Fruit fly (Drosophila melanogaster) whole organism, embryonic: Measurements from ENCODE around the gene hgo.
A peak's percentile ranks its signal among the peaks of the same experiment; 100 is the strongest.

Experiments
- Asciz ChIP-seq: fragments of 200-800 bp; sonication (Bioruptor generic); optimal IDR thresholded peaks from 2 replicates; lab custom pipeline; 2017; ENCODE audit warnings: missing biosample characterization, mild to moderate bottlenecking, missing genetic modification characterization, missing genetic modification reagents
- Atf-2 ChIP-seq: fragments of 200-800 bp; sonication (Bioruptor generic); optimal IDR thresholded peaks from 2 replicates; lab custom pipeline; 2016; ENCODE audit warnings: missing biosample characterization, missing genetic modification characterization
- Bdp1 ChIP-seq: fragments of 200-800 bp; sonication (Bioruptor generic); optimal IDR thresholded peaks from 3 replicates; lab custom pipeline; 2016; ENCODE audit warnings: missing biosample characterization, missing genetic modification characterization
- CG11695 ChIP-seq: fragments of 200-800 bp; sonication (Bioruptor generic); IDR thresholded peaks from 3 replicates; pipeline ENCODE4 v1.3.6; 2022; ENCODE audit warnings: missing biosample characterization, missing genetic modification characterization
- CG12299 ChIP-seq: fragments of 200-800 bp; sonication (Bioruptor generic); optimal IDR thresholded peaks from 2 replicates; lab custom pipeline; 2018; ENCODE audit warnings: missing biosample characterization, mild to moderate bottlenecking, missing genetic modification characterization
- CG13287 ChIP-seq: fragments of 200-800 bp; sonication (Bioruptor generic); IDR thresholded peaks from 2 replicates; pipeline ENCODE4 v1.3.6; 2022; ENCODE audit warnings: missing biosample characterization, missing genetic modification characterization; ENCODE audit not compliant: partially characterized antibody
- CG13775 ChIP-seq: fragments of 200-800 bp; sonication (Bioruptor generic); optimal IDR thresholded peaks from 3 replicates; lab custom pipeline; 2017; ENCODE audit warnings: missing biosample characterization, mild to moderate bottlenecking, missing genetic modification characterization
- CG14965 ChIP-seq: fragments of 200-800 bp; sonication (Bioruptor generic); optimal IDR thresholded peaks from 2 replicates; lab custom pipeline; 2016; ENCODE audit warnings: missing biosample characterization, missing genetic modification characterization, borderline replicate concordance
- CG17359 ChIP-seq: fragments of 200-800 bp; sonication (Bioruptor generic); optimal IDR thresholded peaks from 3 replicates; lab custom pipeline; 2018; ENCODE audit warnings: missing biosample characterization, mild to moderate bottlenecking, missing genetic modification characterization, moderate library complexity
- CG17802 ChIP-seq: fragments of 200-800 bp; sonication (Bioruptor generic); optimal IDR thresholded peaks from 2 replicates; lab custom pipeline; 2018; ENCODE audit warnings: missing biosample characterization, mild to moderate bottlenecking, missing genetic modification characterization, moderate library complexity
- CG2116 ChIP-seq: fragments of 200-800 bp; sonication (Bioruptor generic); optimal IDR thresholded peaks from 3 replicates; lab custom pipeline; 2018; ENCODE audit warnings: missing biosample characterization, mild to moderate bottlenecking, missing genetic modification characterization
- CG2712 ChIP-seq: fragments of 200-800 bp; optimal IDR thresholded peaks from 3 replicates; lab custom pipeline; 2019; ENCODE audit warnings: missing biosample characterization, mild to moderate bottlenecking, missing genetic modification characterization, moderate library complexity
- CG3281 ChIP-seq: fragments of 200-800 bp; sonication (Bioruptor generic); optimal IDR thresholded peaks from 3 replicates; lab custom pipeline; 2017; ENCODE audit warnings: missing biosample characterization, mild to moderate bottlenecking, missing genetic modification characterization
- CG33557 ChIP-seq: fragments of 200-800 bp; sonication (Bioruptor generic); optimal IDR thresholded peaks from 2 replicates; lab custom pipeline; 2019; ENCODE audit warnings: missing biosample characterization, mild to moderate bottlenecking, missing genetic modification characterization, moderate library complexity
- CG3838 ChIP-seq: fragments of 200-800 bp; sonication (Bioruptor generic); optimal IDR thresholded peaks from 3 replicates; lab custom pipeline; 2016; ENCODE audit warnings: missing biosample characterization, missing genetic modification characterization
- CG5953 ChIP-seq: fragments of 200-800 bp; sonication (Bioruptor generic); IDR thresholded peaks from 2 replicates; pipeline ENCODE4 v1.3.6; 2022; ENCODE audit warnings: missing biosample characterization, missing genetic modification characterization
- CG7786 ChIP-seq: fragments of 200-800 bp; sonication (Bioruptor generic); optimal IDR thresholded peaks from 2 replicates; lab custom pipeline; 2016; ENCODE audit warnings: missing biosample characterization, missing genetic modification characterization
- CG7928 ChIP-seq: fragments of 200-800 bp; sonication (Bioruptor generic); optimal IDR thresholded peaks from 2 replicates; lab custom pipeline; 2017; ENCODE audit warnings: missing biosample characterization, mild to moderate bottlenecking, missing genetic modification characterization
- CG9437 ChIP-seq: fragments of 200-800 bp; sonication (Bioruptor generic); optimal IDR thresholded peaks from 2 replicates; lab custom pipeline; 2018; ENCODE audit warnings: missing biosample characterization, mild to moderate bottlenecking, missing genetic modification characterization
- D19A ChIP-seq: fragments of 200-800 bp; optimal IDR thresholded peaks from 3 replicates; lab custom pipeline; 2019; ENCODE audit warnings: missing biosample characterization, mild to moderate bottlenecking, missing genetic modification characterization, moderate library complexity
- Dll ChIP-seq: fragments of 200-800 bp; sonication (Bioruptor generic); IDR thresholded peaks from 4 replicates; pipeline ENCODE4 v1.3.6; 2022; ENCODE audit warnings: missing biosample characterization, missing genetic modification characterization; ENCODE audit not compliant: partially characterized antibody
- Hsf ChIP-seq: fragments of 200-800 bp; sonication (Bioruptor generic); optimal IDR thresholded peaks from 3 replicates; lab custom pipeline; 2016; ENCODE audit warnings: missing biosample characterization, missing genetic modification characterization
- Max ChIP-seq: fragments of 200-800 bp; sonication (Bioruptor generic); optimal IDR thresholded peaks from 2 replicates; lab custom pipeline; 2016; ENCODE audit warnings: missing biosample characterization, mild to moderate bottlenecking, missing genetic modification characterization
- Med ChIP-seq: fragments of 200-800 bp; sonication (Bioruptor generic); peaks from one replicate; lab custom pipeline; 2016; ENCODE audit warnings: missing biosample characterization, missing genetic modification characterization, mild to moderate bottlenecking, inconsistent platforms, moderate library complexity
- PHDP ChIP-seq: fragments of 200-800 bp; sonication (Bioruptor generic); optimal IDR thresholded peaks from 3 replicates; lab custom pipeline; 2018; ENCODE audit warnings: missing biosample characterization, mild to moderate bottlenecking, missing genetic modification characterization, moderate library complexity
- Poxn ChIP-seq: fragments of 200-800 bp; sonication (Bioruptor generic); IDR thresholded peaks from 2 replicates; pipeline ENCODE4 v1.3.6; 2022; ENCODE audit warnings: missing biosample characterization, missing genetic modification characterization
- Sin3A ChIP-seq: fragments of >200 bp; optimal IDR thresholded peaks from 2 replicates; lab custom pipeline; 2018
- Sry-δ ChIP-seq: fragments of 200-800 bp; sonication (Bioruptor generic); optimal IDR thresholded peaks from 2 replicates; lab custom pipeline; 2016; ENCODE audit warnings: missing biosample characterization, missing genetic modification characterization
- Stat92E ChIP-seq, 3 experiments: fragments of >200 bp in 2 of 3; fragments of 200-800 bp in 1 of 3; sonication (Bioruptor generic) in 1 of 3; optimal IDR thresholded peaks; 2 replicates each; lab custom pipeline; 2017 to 2019; ENCODE audit warnings: missing biosample characterization in 3 of 3, missing genetic modification characterization in 3 of 3, mild to moderate bottlenecking in 1 of 3, moderate library complexity in 1 of 3
- bbx ChIP-seq: fragments of 200-800 bp; sonication (Bioruptor generic); IDR thresholded peaks from 2 replicates; pipeline ENCODE4 v1.3.6; 2022; ENCODE audit warnings: missing biosample characterization, missing genetic modification characterization; ENCODE audit not compliant: partially characterized antibody
- croc ChIP-seq: fragments of 200-800 bp; sonication (Bioruptor generic); conservative IDR thresholded peaks from 3 replicates; pipeline ENCODE4 v1.3.6; 2022; ENCODE audit warnings: missing biosample characterization, missing genetic modification characterization
- dm ChIP-seq: fragments of 200-800 bp; sonication (Bioruptor generic); optimal IDR thresholded peaks from 3 replicates; lab custom pipeline; 2016; ENCODE audit warnings: missing biosample characterization, missing genetic modification characterization
- gfzf ChIP-seq: fragments of 200-800 bp; sonication (Bioruptor generic); optimal IDR thresholded peaks from 2 replicates; lab custom pipeline; 2016; ENCODE audit warnings: missing biosample characterization, mild to moderate bottlenecking, missing genetic modification characterization, moderate library complexity
- gro ChIP-seq: fragments of 200-800 bp; sonication (Bioruptor generic); optimal IDR thresholded peaks from 2 replicates; lab custom pipeline; 2016; ENCODE audit warnings: missing biosample characterization, missing genetic modification characterization
- hb ChIP-seq: fragments of 200-800 bp; sonication (Bioruptor generic); IDR thresholded peaks from 3 replicates; pipeline ENCODE4 v1.3.6; 2022; ENCODE audit warnings: missing biosample characterization, missing genetic modification characterization; ENCODE audit not compliant: partially characterized antibody
- jumu ChIP-seq: fragments of 200-800 bp; sonication (Bioruptor generic); optimal IDR thresholded peaks from 3 replicates; lab custom pipeline; 2016; ENCODE audit warnings: missing biosample characterization, missing genetic modification characterization
- ken ChIP-seq: fragments of 200-800 bp; sonication (Bioruptor generic); IDR thresholded peaks from 3 replicates; pipeline ENCODE4 v1.3.6; 2022; ENCODE audit warnings: missing biosample characterization, missing genetic modification characterization
- knrl ChIP-seq: fragments of 200-800 bp; sonication (Bioruptor generic); IDR thresholded peaks from 3 replicates; pipeline ENCODE4 v1.3.6; 2022; ENCODE audit warnings: missing biosample characterization, missing genetic modification characterization; ENCODE audit not compliant: partially characterized antibody
- mld ChIP-seq: fragments of 200-800 bp; sonication (Bioruptor generic); IDR thresholded peaks from 3 replicates; pipeline ENCODE4 v1.3.6; 2022; ENCODE audit warnings: missing biosample characterization, missing genetic modification characterization; ENCODE audit not compliant: partially characterized antibody
- ranshi ChIP-seq: fragments of 200-800 bp; sonication (Bioruptor generic); IDR thresholded peaks from 2 replicates; pipeline ENCODE4 v1.3.6; 2022; ENCODE audit warnings: missing biosample characterization, missing genetic modification characterization
- repo ChIP-seq: fragments of 200-800 bp; sonication (Bioruptor generic); optimal IDR thresholded peaks from 2 replicates; lab custom pipeline; 2016; ENCODE audit warnings: missing biosample characterization, missing genetic modification characterization
- rib ChIP-seq: fragments of 200-800 bp; sonication (Bioruptor generic); IDR thresholded peaks from 2 replicates; pipeline ENCODE4 v1.3.6; 2022; ENCODE audit warnings: missing biosample characterization, missing genetic modification characterization
- sc ChIP-seq, 3 experiments: fragments of >200 bp in 2 of 3; fragments of 200-800 bp in 1 of 3; sonication (Bioruptor generic) in 1 of 3; optimal IDR thresholded peaks; 2 replicates in 2 of 3; 3 replicates in 1 of 3; lab custom pipeline; 2017; ENCODE audit warnings: mild to moderate bottlenecking in 1 of 3, missing biosample characterization in 1 of 3, missing genetic modification characterization in 1 of 3, missing genetic modification reagents in 1 of 3
- seq ChIP-seq: fragments of 200-800 bp; sonication (Bioruptor generic); IDR thresholded peaks from 2 replicates; pipeline ENCODE4 v1.3.6; 2022; ENCODE audit warnings: missing biosample characterization, missing genetic modification characterization
- sim ChIP-seq: fragments of 200-800 bp; sonication (Bioruptor generic); IDR thresholded peaks from 2 replicates; pipeline ENCODE4 v1.3.6; 2022; ENCODE audit warnings: missing biosample characterization, missing genetic modification characterization
- so ChIP-seq: fragments of 200-800 bp; sonication (Bioruptor generic); IDR thresholded peaks from 3 replicates; pipeline ENCODE4 v1.3.6; 2022; ENCODE audit warnings: missing biosample characterization, missing genetic modification characterization
- tgo ChIP-seq: fragments of 200-800 bp; sonication (Bioruptor generic); IDR thresholded peaks from 3 replicates; pipeline ENCODE4 v1.3.6; 2022; ENCODE audit warnings: missing biosample characterization, missing genetic modification characterization
- vfl ChIP-seq: fragments of 200-800 bp; sonication (Bioruptor generic); optimal IDR thresholded peaks from 2 replicates; lab custom pipeline; 2016; ENCODE audit warnings: missing biosample characterization, missing genetic modification characterization
- zen ChIP-seq: fragments of 200-800 bp; sonication (Bioruptor generic); optimal IDR thresholded peaks from 3 replicates; lab custom pipeline; 2018; ENCODE audit warnings: missing biosample characterization, mild to moderate bottlenecking, missing genetic modification characterization, moderate library complexity

The hgo gene

DNA sequence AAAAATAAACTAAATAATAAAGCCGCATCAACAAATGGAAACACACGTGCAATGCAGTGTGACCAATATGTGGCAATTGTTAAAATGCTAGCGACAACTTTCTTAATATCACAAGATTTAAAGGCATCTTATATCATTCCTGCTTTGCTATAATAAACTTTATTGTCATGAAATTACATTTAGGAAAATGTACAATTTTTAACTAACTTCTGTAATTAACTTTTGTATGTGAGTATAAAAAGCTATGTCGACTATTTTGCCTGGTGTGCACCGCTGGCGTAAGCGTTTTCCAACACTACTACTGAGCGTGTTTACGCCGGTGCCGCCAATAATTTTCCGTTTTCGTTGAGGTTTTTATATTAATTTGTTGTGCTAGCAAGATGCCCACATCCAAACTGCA is 12.7 kb upstream of the hgo start, which contains the start of the genes Csl4 and Nup160 (continued):
- TF ChIP-seq croc = peak; percentile 20; the same call in 1 of the 3 replicates
- peak; percentile 72 for TF ChIP-seq CG3281
- TF ChIP-seq CG3838 (GFP tag; lab: Kevin White, UChicago) = peak; percentile 6
- peak; percentile 65; the same call in 1 of the 2 replicates for TF ChIP-seq ranshi (GFP tag; lab: Robert Waterston, UW)
- peak; percentile 71 for TF ChIP-seq CG13287
- TF ChIP-seq CG2116 (GFP tag; lab: Kevin White, UChicago) = peak; percentile 74
- TF ChIP-seq bbx (GFP tag; lab: Robert Waterston, UW) = no peak; the same call in 1 of the 2 replicates
- peak; percentile 15; the same call in 1 of the 3 replicates for TF ChIP-seq knrl (GFP tag; lab: Robert Waterston, UW)
- no peak for TF ChIP-seq hb (GFP tag; lab: Robert Waterston, UW)
- peak; percentile 74 for TF ChIP-seq tgo (GFP tag; lab: Robert Waterston, UW)
- peak in 1 of 3 experiments; percentile 43 for TF ChIP-seq Stat92E (GFP tag; optimal IDR thresholded peaks at IDR 0.05; lab: Kevin White, UChicago)
- TF ChIP-seq CG12299 (tag; lab: Kevin White, UChicago) = peak; percentile 52
- TF ChIP-seq zen (tag; lab: Kevin White, UChicago) = peak; percentile 68
- TF ChIP-seq ken = peak; percentile 85
- no peak for TF ChIP-seq mld (GFP tag; lab: Robert Waterston, UW)
- TF ChIP-seq Poxn (GFP tag; lab: Robert Waterston, UW) = no peak; the same call in 1 of the 2 replicates
- TF ChIP-seq Sry-δ (GFP tag; lab: Kevin White, UChicago) = peak; percentile 63
- TF ChIP-seq CG9437 (GFP tag; lab: Kevin White, UChicago) = peak; percentile 51
- TF ChIP-seq Asciz = no peak
- peak; percentile 37 for TF ChIP-seq CG33557 (GFP tag; lab: Kevin White, UChicago)
- TF ChIP-seq rib (GFP tag; lab: Robert Waterston, UW) = peak; percentile 59; the same call in 1 of the 2 replicates
- TF ChIP-seq Bdp1 (GFP tag; lab: Kevin White, UChicago) = peak; percentile 74
- TF ChIP-seq CG2712 (tag; lab: Kevin White, UChicago) = no peak
- peak; percentile 87 for TF ChIP-seq jumu (GFP tag; lab: Kevin White, UChicago)
- peak; percentile 81 for TF ChIP-seq gfzf (GFP tag; lab: Kevin White, UChicago)
- peak; percentile 61; the same call in 1 of the 2 replicates for TF ChIP-seq seq (GFP tag; lab: Robert Waterston, UW)
- TF ChIP-seq Dll = 0 out of 4 replicates have a peak, but pooled peaks have one; percentile 48
- peak; percentile 2 for TF ChIP-seq CG17802 (tag; lab: Kevin White, UChicago)
- TF ChIP-seq Atf-2 = peak; percentile 67
- peak; percentile 50 for TF ChIP-seq CG7928
- peak; percentile 75 for TF ChIP-seq PHDP (tag; lab: Kevin White, UChicago)
- TF ChIP-seq repo (GFP tag; lab: Kevin White, UChicago) = peak; percentile 30
- peak; percentile 47; the same call in 2 of the 3 replicates for TF ChIP-seq so (GFP tag; lab: Robert Waterston, UW)
- TF ChIP-seq CG5953 (GFP tag; lab: Robert Waterston, UW) = 0 out of 2 replicates have a peak, but pooled peaks have one; percentile 15
- no peak for TF ChIP-seq sc (optimal IDR thresholded peaks at IDR 0.05; lab: Kevin White, UChicago)
- peak; percentile 49 for TF ChIP-seq sc (GFP tag; optimal IDR thresholded peaks at IDR 0.05; lab: Kevin White, UChicago)
- peak; percentile 70 for TF ChIP-seq CG17359
- peak; percentile 79 for TF ChIP-seq CG13775 (GFP tag; lab: Kevin White, UChicago)
- TF ChIP-seq Hsf (GFP tag; lab: Kevin White, UChicago) = peak; percentile 83
- no peak for TF ChIP-seq D19A (tag; lab: Kevin White, UChicago)
- no peak for TF ChIP-seq CG14965
- TF ChIP-seq Med (GFP tag; lab: Kevin White, UChicago) = peak; percentile 98
- TF ChIP-seq dm (GFP tag; lab: Kevin White, UChicago) = peak; percentile 93
- TF ChIP-seq CG11695 (GFP tag; lab: Robert Waterston, UW) = peak; percentile 68
- TF ChIP-seq gro (GFP tag; lab: Kevin White, UChicago) = peak; percentile 92
- TF ChIP-seq vfl (GFP tag; lab: Kevin White, UChicago) = peak; percentile 87
- TF ChIP-seq Sin3A (lab: Kevin White, UChicago) = peak; percentile 52
- TF ChIP-seq Max (GFP tag; lab: Kevin White, UChicago) = peak; percentile 96
- TF ChIP-seq sim (GFP tag; lab: Robert Waterston, UW) = peak; percentile 9; the same call in 1 of the 2 replicates
- TF ChIP-seq CG7786 (GFP tag; lab: Kevin White, UChicago) = peak; percentile 88
